Fruit fly (Drosophila melanogaster): ENCODE results near the gene Cyp4e3.
A peak's percentile ranks its signal among the peaks of the same experiment; 100 is the strongest.

DNA sequence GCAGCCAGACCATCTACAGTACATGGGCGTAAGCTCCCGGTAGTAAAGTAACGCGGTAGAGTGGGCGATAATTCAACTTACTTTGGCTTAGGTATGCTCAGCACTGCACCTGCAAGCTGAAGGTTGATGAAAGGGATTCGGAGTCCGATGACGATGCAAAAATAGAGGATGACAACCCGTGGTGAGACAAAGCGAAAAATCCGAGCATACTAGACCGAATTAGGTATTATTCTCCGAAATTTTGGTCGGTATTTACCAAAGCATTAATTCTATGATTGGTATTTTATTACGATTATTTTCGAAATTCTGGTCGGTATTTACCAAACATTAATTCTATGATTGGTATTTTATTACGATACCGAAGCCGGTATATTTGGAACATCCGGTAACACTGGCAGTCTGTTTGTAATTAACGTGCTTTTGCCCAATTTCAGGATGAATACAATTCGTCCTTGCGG, 40.7 kb upstream of the Cyp4e3 start, which contains the start of gene CG4036:
- TF ChIP-seq CG13204 (GFP tag; optimal IDR thresholded peaks at IDR 0.05), result no peak
- TF ChIP-seq EcR (GFP tag; optimal IDR thresholded peaks at IDR 0.05), result peak; percentile 38
- TF ChIP-seq CG15710 (tag; optimal IDR thresholded peaks at IDR 0.05), result no peak

All from whole organism, pupa.